Worm (Caenorhabditis elegans) whole organism, young adult: ENCODE measurements around the gene ZK1073.2.
A peak's percentile ranks its signal among the peaks of the same experiment; 100 is the strongest.

Experiments
- C06A6.2 ChIP-seq: fragments of 200-800 bp; sonication (Bioruptor generic); conservative IDR thresholded peaks from 2 replicates; pipeline ENCODE4 v1.3.6; 2022; ENCODE audit warnings: missing genetic modification characterization, missing compliant biosample characterization
- F22D6.2 ChIP-seq: sonication (generic microtip); optimal IDR thresholded peaks from 2 replicates; lab custom pipeline; 2016; ENCODE audit warnings: mild to moderate bottlenecking, missing genetic modification characterization, missing compliant biosample characterization
- F49E8.2 ChIP-seq: sonication (generic microtip); optimal IDR thresholded peaks from 3 replicates; lab custom pipeline; 2017; ENCODE audit warnings: missing genetic modification characterization, mild to moderate bottlenecking, missing compliant biosample characterization, antibody characterized with exemption, moderate library complexity; ENCODE audit not compliant: insufficient read depth
- F55B11.4 ChIP-seq: sonication (generic microtip); optimal IDR thresholded peaks from 2 replicates; lab custom pipeline; 2016; ENCODE audit warnings: missing compliant biosample characterization, missing genetic modification characterization, borderline replicate concordance; ENCODE audit not compliant: insufficient read depth
- T07F8.4 ChIP-seq: sonication (generic microtip); optimal IDR thresholded peaks from 2 replicates; lab custom pipeline; 2016; ENCODE audit warnings: mild to moderate bottlenecking, missing genetic modification characterization, moderate library complexity, missing compliant biosample characterization
- T26A5.8 ChIP-seq: sonication (generic microtip); optimal IDR thresholded peaks from 2 replicates; lab custom pipeline; 2016; ENCODE audit warnings: missing genetic modification characterization, missing compliant biosample characterization
- Y67H2A.10 ChIP-seq: fragments of 200-800 bp; sonication (Bioruptor generic); conservative IDR thresholded peaks from 2 replicates; pipeline ENCODE4 v1.3.6; 2022; ENCODE audit warnings: missing genetic modification reagents, missing genetic modification characterization, missing compliant biosample characterization
- Y79H2A.3 ChIP-seq: fragments of 200-800 bp; sonication (Bioruptor generic); conservative IDR thresholded peaks from 2 replicates; pipeline ENCODE4 v1.3.6; 2022; ENCODE audit warnings: missing genetic modification reagents, missing genetic modification characterization, missing compliant biosample characterization
- Y95B8A.8 ChIP-seq: fragments of 200-800 bp; sonication (Bioruptor generic); IDR thresholded peaks from 2 replicates; pipeline ENCODE4 v1.3.6; 2022; ENCODE audit warnings: missing genetic modification reagents, missing genetic modification characterization, missing compliant biosample characterization
- akir-1 ChIP-seq: fragments of 200-800 bp; sonication (Bioruptor generic); optimal IDR thresholded peaks from 2 replicates; lab custom pipeline; 2018; ENCODE audit warnings: mild to moderate bottlenecking, missing genetic modification characterization, moderate library complexity, missing compliant biosample characterization
- ama-1 ChIP-seq, 3 experiments: fragments of 150-350 bp in 1 of 3; sonication (generic microtip) in 2 of 3; optimal IDR thresholded peaks; 2 replicates each; lab custom pipeline; 2014 to 2018; ENCODE audit warnings: missing biosample characterization in 2 of 3, missing genetic modification characterization in 2 of 3, missing genetic modification reagents in 2 of 3
- athp-1 ChIP-seq: sonication (generic microtip); optimal IDR thresholded peaks from 2 replicates; lab custom pipeline; 2017; ENCODE audit warnings: mild to moderate bottlenecking, missing genetic modification characterization, missing compliant biosample characterization
- bed-1 ChIP-seq: fragments of 200-800 bp; sonication (Bioruptor generic); IDR thresholded peaks from 2 replicates; pipeline ENCODE4 v1.3.6; 2022; ENCODE audit warnings: missing genetic modification reagents, missing genetic modification characterization, missing compliant biosample characterization
- ccch-3 ChIP-seq: fragments of 200-800 bp; sonication (Bioruptor generic); optimal IDR thresholded peaks from 2 replicates; lab custom pipeline; 2018; ENCODE audit warnings: mild to moderate bottlenecking, missing genetic modification characterization, missing compliant biosample characterization
- cebp-1 ChIP-seq, 2 experiments: fragments of 200-800 bp in 1 of 2; sonication (Bioruptor generic) in 1 of 2; sonication (generic microtip) in 1 of 2; IDR thresholded peaks in 1 of 2; optimal IDR thresholded peaks in 1 of 2; 2 replicates each; pipeline versions ENCODE4 v1.3.6 to Lab custom; 2017 to 2022; ENCODE audit warnings: missing compliant biosample characterization in 2 of 2, missing genetic modification characterization in 2 of 2, mild to moderate bottlenecking in 1 of 2, missing genetic modification reagents in 1 of 2, moderate library complexity in 1 of 2
- cebp-2 ChIP-seq: fragments of 200-800 bp; sonication (Bioruptor generic); IDR thresholded peaks from 2 replicates; pipeline ENCODE4 v1.3.6; 2022; ENCODE audit warnings: missing genetic modification characterization, missing compliant biosample characterization
- ceh-27 ChIP-seq: fragments of 200-800 bp; sonication (Bioruptor generic); optimal IDR thresholded peaks from 2 replicates; lab custom pipeline; 2018; ENCODE audit warnings: mild to moderate bottlenecking, missing genetic modification characterization, moderate library complexity, missing compliant biosample characterization
- ceh-40 ChIP-seq: fragments of 200-800 bp; sonication (Bioruptor generic); IDR thresholded peaks from 2 replicates; pipeline ENCODE4 v1.3.6; 2022; ENCODE audit warnings: missing genetic modification characterization, missing compliant biosample characterization
- chd-7 ChIP-seq: sonication (generic microtip); optimal IDR thresholded peaks from 2 replicates; lab custom pipeline; 2016; ENCODE audit warnings: mild to moderate bottlenecking, missing genetic modification characterization, moderate library complexity, missing compliant biosample characterization
- die-1 ChIP-seq: sonication (generic microtip); optimal IDR thresholded peaks from 2 replicates; lab custom pipeline; 2016; ENCODE audit warnings: missing genotype, mild to moderate bottlenecking, missing genetic modification characterization, missing compliant biosample characterization
- fkh-3 ChIP-seq: sonication (generic microtip); optimal IDR thresholded peaks from 2 replicates; lab custom pipeline; 2016; ENCODE audit warnings: mild to moderate bottlenecking, missing genetic modification characterization, missing compliant biosample characterization
- hlh-12 ChIP-seq: sonication (generic microtip); optimal IDR thresholded peaks from 2 replicates; lab custom pipeline; 2016; ENCODE audit warnings: missing genetic modification characterization, missing compliant biosample characterization
- hmg-1.2 ChIP-seq: fragments of 200-800 bp; sonication (Bioruptor generic); IDR thresholded peaks from 2 replicates; pipeline ENCODE4 v1.3.6; 2022; ENCODE audit warnings: missing genetic modification reagents, missing genetic modification characterization, missing compliant biosample characterization
- lin-40 ChIP-seq: sonication (generic microtip); optimal IDR thresholded peaks from 2 replicates; lab custom pipeline; 2016; ENCODE audit warnings: missing genetic modification characterization, mild to moderate bottlenecking, missing compliant biosample characterization, missing genotype, missing genetic modification reagents
- madf-3 ChIP-seq: fragments of 200-800 bp; sonication (Bioruptor generic); IDR thresholded peaks from 2 replicates; pipeline ENCODE4 v1.3.6; 2022; ENCODE audit warnings: missing genetic modification reagents, missing genetic modification characterization, missing compliant biosample characterization
- madf-8 ChIP-seq: fragments of 200-800 bp; sonication (Bioruptor generic); conservative IDR thresholded peaks from 2 replicates; pipeline ENCODE4 v1.3.6; 2022; ENCODE audit warnings: missing genetic modification reagents, missing genetic modification characterization, missing compliant biosample characterization
- mxl-1 ChIP-seq: sonication (generic microtip); optimal IDR thresholded peaks from 2 replicates; lab custom pipeline; 2016; ENCODE audit warnings: missing genetic modification characterization, missing compliant biosample characterization
- pbrm-1 ChIP-seq: fragments of 200-800 bp; sonication (Bioruptor generic); IDR thresholded peaks from 2 replicates; pipeline ENCODE4 v1.3.6; 2022; ENCODE audit warnings: missing genetic modification reagents, missing genetic modification characterization, missing compliant biosample characterization
- rcor-1 ChIP-seq: fragments of 200-800 bp; sonication (Bioruptor generic); IDR thresholded peaks from 2 replicates; pipeline ENCODE4 v1.3.6; 2022; ENCODE audit warnings: missing genetic modification reagents, missing genetic modification characterization, missing compliant biosample characterization
- snpc-1.1 ChIP-seq: sonication (generic microtip); optimal IDR thresholded peaks from 2 replicates; lab custom pipeline; 2017; ENCODE audit warnings: missing genetic modification characterization, mild to moderate bottlenecking, missing compliant biosample characterization, antibody characterized with exemption, moderate library complexity, missing genotype, missing genetic modification reagents; ENCODE audit not compliant: insufficient read depth
- snpc-4 ChIP-seq, 5 experiments: fragments of 150-350 bp in 1 of 5; sonication (generic microtip) in 4 of 5; optimal IDR thresholded peaks; 2 replicates each; lab custom pipeline; 2014 to 2018; ENCODE audit warnings: missing genetic modification characterization in 5 of 5, missing biosample characterization in 3 of 5, antibody characterized with exemption in 2 of 5, mild to moderate bottlenecking in 2 of 5, missing compliant biosample characterization in 2 of 5, missing genotype in 2 of 5, moderate library complexity in 2 of 5, missing genetic modification reagents in 1 of 5
- somi-1 ChIP-seq: fragments of 200-800 bp; sonication (Bioruptor generic); optimal IDR thresholded peaks from 2 replicates; lab custom pipeline; 2018; ENCODE audit warnings: mild to moderate bottlenecking, missing genetic modification characterization, missing compliant biosample characterization
- sptf-2 ChIP-seq: fragments of 200-800 bp; sonication (Bioruptor generic); optimal IDR thresholded peaks from 2 replicates; lab custom pipeline; 2018; ENCODE audit warnings: mild to moderate bottlenecking, missing genetic modification characterization, missing compliant biosample characterization
- tbx-9 ChIP-seq: sonication (generic microtip); optimal IDR thresholded peaks from 2 replicates; lab custom pipeline; 2016; ENCODE audit warnings: borderline replicate concordance, missing genetic modification characterization, inconsistent platforms, missing compliant biosample characterization
- unc-130 ChIP-seq: sonication (generic microtip); optimal IDR thresholded peaks from 2 replicates; lab custom pipeline; 2016; ENCODE audit warnings: missing genetic modification reagents, missing genetic modification characterization, missing compliant biosample characterization
- zfh-2 ChIP-seq: fragments of 200-800 bp; sonication (Bioruptor generic); conservative IDR thresholded peaks from 2 replicates; pipeline ENCODE4 v1.3.6; 2022; ENCODE audit warnings: missing genetic modification reagents, missing genetic modification characterization, missing compliant biosample characterization
- zim-3 ChIP-seq: sonication (generic microtip); optimal IDR thresholded peaks from 2 replicates; lab custom pipeline; 2017; ENCODE audit warnings: mild to moderate bottlenecking, missing genetic modification characterization, moderate library complexity, missing compliant biosample characterization
- ztf-18 ChIP-seq: sonication (generic microtip); optimal IDR thresholded peaks from 2 replicates; lab custom pipeline; 2016; ENCODE audit warnings: missing genotype, mild to moderate bottlenecking, missing genetic modification characterization, missing compliant biosample characterization
- ztf-26 ChIP-seq: sonication (generic microtip); optimal IDR thresholded peaks from 2 replicates; lab custom pipeline; 2017; ENCODE audit warnings: missing genetic modification characterization, missing compliant biosample characterization
- ztf-28 ChIP-seq: fragments of 200-800 bp; sonication (Bioruptor generic); IDR thresholded peaks from 2 replicates; pipeline ENCODE4 v1.3.6; 2022; ENCODE audit warnings: missing genetic modification reagents, missing genetic modification characterization, missing compliant biosample characterization
- ztf-6 ChIP-seq: fragments of 200-800 bp; sonication (Bioruptor generic); IDR thresholded peaks from 2 replicates; pipeline ENCODE4 v1.3.6; 2022; ENCODE audit warnings: missing genetic modification reagents, missing genetic modification characterization, missing compliant biosample characterization

Gene ZK1073.2

ce11 chrX:16128794-16129193 lies 25.3 kb downstream of the ZK1073.2 start, which contains the start of gene ZK1073.1 (continued):
- TF ChIP-seq ztf-6 (no peak), lin-40 (tag; lab: Kevin White, UChicago) (peak; percentile 18), ztf-26 (tag; lab: Kevin White, UChicago) (no peak), mxl-1 (tag; lab: Kevin White, UChicago) (no peak), zfh-2 (GFP tag; lab: Robert Waterston, UW) (peak; percentile 95), somi-1 (no peak), F55B11.4 (no peak), hmg-1.2 (no peak; the same call in 1 of the 2 replicates), Y67H2A.10 (GFP tag; lab: Robert Waterston, UW) (no peak), Y95B8A.8 (no peak), ztf-28 (no peak), akir-1 (GFP tag; lab: Kevin White, UChicago) (no peak), snpc-4 (GFP tag; optimal IDR thresholded peaks at IDR 0.05; lab: Kevin White, UChicago) (no peak), snpc-4 (tag; optimal IDR thresholded peaks at IDR 0.05; lab: Kevin White, UChicago) (peak in 1 of 4 experiments; percentile 14), F49E8.2 (no peak), tbx-9 (tag; lab: Kevin White, UChicago) (no peak), ceh-40 (GFP tag; lab: Robert Waterston, UW) (no peak), zim-3 (tag; lab: Kevin White, UChicago) (no peak), sptf-2 (GFP tag; lab: Kevin White, UChicago) (no peak), ceh-27 (GFP tag; lab: Kevin White, UChicago) (peak; percentile 14), unc-130 (GFP tag; lab: Kevin White, UChicago) (no peak), T07F8.4 (no peak), cebp-1 (GFP tag; IDR thresholded peaks at IDR 0.05; lab: Robert Waterston, UW) (no peak), cebp-1 (tag; optimal IDR thresholded peaks at IDR 0.05; lab: Kevin White, UChicago) (peak; percentile 62), madf-8 (GFP tag; lab: Robert Waterston, UW) (no peak), hlh-12 (tag; lab: Kevin White, UChicago) (no peak), F22D6.2 (tag; lab: Kevin White, UChicago) (no peak), rcor-1 (GFP tag; lab: Robert Waterston, UW) (peak; percentile 35; the same call in 1 of the 2 replicates), athp-1 (tag; lab: Kevin White, UChicago) (no peak), pbrm-1 (no peak), ccch-3 (GFP tag; lab: Kevin White, UChicago) (no peak), fkh-3 (tag; lab: Kevin White, UChicago) (no peak), chd-7 (peak; percentile 55), C06A6.2 (GFP tag; lab: Robert Waterston, UW) (no peak), Y79H2A.3 (GFP tag; lab: Robert Waterston, UW) (no peak), ztf-18 (tag; lab: Kevin White, UChicago) (no peak), ama-1 (optimal IDR thresholded peaks at IDR 0.05; lab: Kevin White, UChicago) (peak; percentile 2), ama-1 (GFP tag; optimal IDR thresholded peaks at IDR 0.05; lab: Kevin White, UChicago) (no peak), die-1 (tag; lab: Kevin White, UChicago) (no peak), cebp-2 (GFP tag; lab: Robert Waterston, UW) (no peak)

ce11 chrX:16130213-16130612 lies 26.7 kb downstream of the ZK1073.2 start:
- TF ChIP-seq madf-3 (no peak), snpc-1.1 (tag; lab: Kevin White, UChicago) (no peak), T26A5.8 (tag; lab: Kevin White, UChicago) (no peak), ceh-27 (GFP tag; lab: Kevin White, UChicago) (no peak), cebp-2 (GFP tag; lab: Robert Waterston, UW) (no peak), bed-1 (GFP tag; lab: Robert Waterston, UW) (no peak)
